Fruit fly (Drosophila melanogaster) whole organism, embryonic: ENCODE measurements around the gene CG13086.
A peak's percentile ranks its signal among the peaks of the same experiment; 100 is the strongest.

Experiments used
- Adf1 ChIP-seq: fragments of 200-800 bp; sonication (Bioruptor generic); IDR thresholded peaks from 2 replicates; pipeline ENCODE4 v1.3.6; 2022; ENCODE audit warnings: missing biosample characterization, missing genetic modification characterization
- Atf-2 ChIP-seq: fragments of 200-800 bp; sonication (Bioruptor generic); optimal IDR thresholded peaks from 2 replicates; lab custom pipeline; 2016; ENCODE audit warnings: missing biosample characterization, missing genetic modification characterization
- CG10274 ChIP-seq: fragments of 200-800 bp; sonication (Bioruptor generic); optimal IDR thresholded peaks from 3 replicates; lab custom pipeline; 2017; ENCODE audit warnings: missing biosample characterization, mild to moderate bottlenecking, missing genetic modification characterization
- CG10321 ChIP-seq: fragments of 200-800 bp; sonication (Bioruptor generic); IDR thresholded peaks from 2 replicates; pipeline ENCODE4 v1.3.6; 2022; ENCODE audit warnings: missing biosample characterization, missing genetic modification characterization
- CG10543 ChIP-seq: fragments of 200-800 bp; sonication (Bioruptor generic); optimal IDR thresholded peaks from 3 replicates; lab custom pipeline; 2017; ENCODE audit warnings: missing biosample characterization, mild to moderate bottlenecking, missing genetic modification characterization, moderate library complexity
- CG12391 ChIP-seq: fragments of 200-800 bp; sonication (Bioruptor generic); optimal IDR thresholded peaks from 3 replicates; lab custom pipeline; 2018; ENCODE audit warnings: missing biosample characterization, mild to moderate bottlenecking, missing genetic modification characterization, moderate library complexity
- CG13123 ChIP-seq: fragments of 200-800 bp; sonication (Bioruptor generic); optimal IDR thresholded peaks from 2 replicates; lab custom pipeline; 2016; ENCODE audit warnings: missing biosample characterization, missing genetic modification characterization
- CG14441 ChIP-seq: fragments of 200-800 bp; sonication (Bioruptor generic); IDR thresholded peaks from 2 replicates; pipeline ENCODE4 v1.3.6; 2022; ENCODE audit warnings: missing biosample characterization, missing genetic modification characterization
- CG16779 ChIP-seq: fragments of 200-800 bp; sonication (Bioruptor generic); IDR thresholded peaks from 2 replicates; pipeline ENCODE4 v1.3.6; 2022; ENCODE audit warnings: missing biosample characterization, missing genetic modification characterization
- CG17385 ChIP-seq: fragments of 200-800 bp; sonication (Bioruptor generic); optimal IDR thresholded peaks from 3 replicates; lab custom pipeline; 2018; ENCODE audit warnings: missing biosample characterization, mild to moderate bottlenecking, missing genetic modification characterization
- CG2199 ChIP-seq: fragments of 200-800 bp; sonication (Bioruptor generic); IDR thresholded peaks from 3 replicates; pipeline ENCODE4 v1.3.6; 2022; ENCODE audit warnings: missing biosample characterization, missing genetic modification characterization
- CG2678 ChIP-seq: fragments of 200-800 bp; sonication (Bioruptor generic); optimal IDR thresholded peaks from 3 replicates; lab custom pipeline; 2019; ENCODE audit warnings: missing biosample characterization, mild to moderate bottlenecking, missing genetic modification characterization, moderate library complexity
- CG31441 ChIP-seq: fragments of 200-800 bp; sonication (Bioruptor generic); IDR thresholded peaks from 2 replicates; pipeline ENCODE4 v1.3.6; 2022; ENCODE audit warnings: missing biosample characterization, missing genetic modification characterization
- CG4404 ChIP-seq: fragments of 200-800 bp; sonication (Bioruptor generic); IDR thresholded peaks from 2 replicates; pipeline ENCODE4 v1.3.6; 2022; ENCODE audit warnings: missing biosample characterization, missing genetic modification characterization
- CG5180 ChIP-seq: fragments of 200-800 bp; sonication (Bioruptor generic); optimal IDR thresholded peaks from 3 replicates; lab custom pipeline; 2017; ENCODE audit warnings: missing biosample characterization, missing genetic modification characterization, mild to moderate bottlenecking, moderate library complexity, missing genetic modification reagents
- CG6683 ChIP-seq: fragments of 200-800 bp; sonication (Bioruptor generic); optimal IDR thresholded peaks from 2 replicates; lab custom pipeline; 2017; ENCODE audit warnings: missing biosample characterization, mild to moderate bottlenecking, missing genetic modification characterization, missing genetic modification reagents
- CG7839 ChIP-seq: fragments of 200-800 bp; sonication (Bioruptor generic); optimal IDR thresholded peaks from 3 replicates; lab custom pipeline; 2018; ENCODE audit warnings: missing biosample characterization, mild to moderate bottlenecking, missing genetic modification characterization, moderate library complexity
- CG8281 ChIP-seq: fragments of 200-800 bp; sonication (Bioruptor generic); optimal IDR thresholded peaks from 2 replicates; lab custom pipeline; 2018; ENCODE audit warnings: missing biosample characterization, mild to moderate bottlenecking, missing genetic modification characterization, moderate library complexity
- CG8290 ChIP-seq, 3 experiments: fragments of 200-800 bp; sonication (Bioruptor generic); optimal IDR thresholded peaks; 2 replicates each; lab custom pipeline; 2016 to 2019; ENCODE audit warnings: missing biosample characterization in 3 of 3, missing genetic modification characterization in 3 of 3, mild to moderate bottlenecking in 2 of 3, moderate library complexity in 1 of 3
- CG8765 ChIP-seq: fragments of 200-800 bp; sonication (Bioruptor generic); IDR thresholded peaks from 2 replicates; pipeline ENCODE4 v1.3.6; 2022; ENCODE audit warnings: missing biosample characterization, missing genetic modification characterization
- CG9437 ChIP-seq: fragments of 200-800 bp; sonication (Bioruptor generic); optimal IDR thresholded peaks from 2 replicates; lab custom pipeline; 2018; ENCODE audit warnings: missing biosample characterization, mild to moderate bottlenecking, missing genetic modification characterization
- CG9609 ChIP-seq: fragments of 200-800 bp; sonication (Bioruptor generic); optimal IDR thresholded peaks from 3 replicates; lab custom pipeline; 2016; ENCODE audit warnings: missing biosample characterization, missing genetic modification characterization
- Drgx ChIP-seq: fragments of 200-800 bp; sonication (Bioruptor generic); IDR thresholded peaks from 2 replicates; pipeline ENCODE4 v1.3.6; 2022; ENCODE audit warnings: missing biosample characterization, missing genetic modification characterization
- E2f2 ChIP-seq: fragments of 200-800 bp; sonication (Bioruptor generic); IDR thresholded peaks from 2 replicates; pipeline ENCODE4 v1.3.6; 2022; ENCODE audit warnings: missing biosample characterization, missing genetic modification characterization
- MESR4 ChIP-seq: fragments of 200-800 bp; sonication (Bioruptor generic); optimal IDR thresholded peaks from 2 replicates; lab custom pipeline; 2018; ENCODE audit warnings: missing biosample characterization, mild to moderate bottlenecking, missing genetic modification characterization, moderate library complexity
- Nf-YB ChIP-seq: fragments of 200-800 bp; sonication (Bioruptor generic); optimal IDR thresholded peaks from 3 replicates; lab custom pipeline; 2019; ENCODE audit warnings: missing biosample characterization, mild to moderate bottlenecking, missing genetic modification characterization, moderate library complexity
- Oli ChIP-seq: fragments of 200-800 bp; sonication (Bioruptor generic); optimal IDR thresholded peaks from 2 replicates; lab custom pipeline; 2018; ENCODE audit warnings: missing biosample characterization, mild to moderate bottlenecking, missing genetic modification characterization, moderate library complexity
- Ptx1 ChIP-seq: fragments of 200-800 bp; sonication (Bioruptor generic); IDR thresholded peaks from 2 replicates; pipeline ENCODE4 v1.3.6; 2022; ENCODE audit warnings: missing biosample characterization, missing genetic modification characterization
- Scr ChIP-seq: fragments of 200-800 bp; sonication (Bioruptor generic); IDR thresholded peaks from 2 replicates; pipeline ENCODE4 v1.3.6; 2022; ENCODE audit warnings: missing biosample characterization, missing genetic modification characterization; ENCODE audit not compliant: partially characterized antibody
- Tbp ChIP-seq: fragments of >200 bp; optimal IDR thresholded peaks from 2 replicates; lab custom pipeline; 2018; ENCODE audit warnings: missing biosample characterization, missing genetic modification characterization
- Xrp1 ChIP-seq: fragments of 200-800 bp; sonication (Bioruptor generic); IDR thresholded peaks from 2 replicates; pipeline ENCODE4 v1.3.6; 2022; ENCODE audit warnings: missing biosample characterization, missing genetic modification characterization
- bcd ChIP-seq: fragments of 200-800 bp; sonication (Bioruptor generic); optimal IDR thresholded peaks from 2 replicates; lab custom pipeline; 2017; ENCODE audit warnings: missing biosample characterization, mild to moderate bottlenecking, missing genetic modification characterization
- cad ChIP-seq: fragments of >200 bp; optimal IDR thresholded peaks from 2 replicates; lab custom pipeline; 2017; ENCODE audit warnings: missing biosample characterization, missing genetic modification characterization
- cg ChIP-seq: fragments of 200-800 bp; sonication (Bioruptor generic); optimal IDR thresholded peaks from 3 replicates; lab custom pipeline; 2019; ENCODE audit warnings: missing biosample characterization, mild to moderate bottlenecking, missing genetic modification characterization, moderate library complexity
- ci ChIP-seq: fragments of 200-800 bp; sonication (Bioruptor generic); IDR thresholded peaks from 3 replicates; pipeline ENCODE4 v1.3.6; 2022; ENCODE audit warnings: missing biosample characterization, missing genetic modification characterization
- crc ChIP-seq: fragments of 200-800 bp; sonication (Bioruptor generic); optimal IDR thresholded peaks from 2 replicates; lab custom pipeline; 2016; ENCODE audit warnings: missing biosample characterization, missing genetic modification characterization
- dpn ChIP-seq, 2 experiments: fragments of 200-800 bp; sonication (Bioruptor generic); optimal IDR thresholded peaks; 3 replicates each; lab custom pipeline; 2016; ENCODE audit warnings: missing biosample characterization in 2 of 2, missing genetic modification characterization in 2 of 2
- dysf ChIP-seq: fragments of 200-800 bp; sonication (Bioruptor generic); IDR thresholded peaks from 3 replicates; pipeline ENCODE4 v1.3.6; 2022; ENCODE audit warnings: missing biosample characterization, missing genetic modification characterization
- exex ChIP-seq: fragments of 200-800 bp; sonication (Bioruptor generic); optimal IDR thresholded peaks from 4 replicates; lab custom pipeline; 2018; ENCODE audit warnings: missing biosample characterization, mild to moderate bottlenecking, missing genetic modification characterization, moderate library complexity
- fd96Cb ChIP-seq: fragments of 200-800 bp; sonication (Bioruptor generic); optimal IDR thresholded peaks from 2 replicates; lab custom pipeline; 2018; ENCODE audit warnings: missing biosample characterization, mild to moderate bottlenecking, missing genetic modification characterization, moderate library complexity
- luna ChIP-seq: fragments of 200-800 bp; sonication (Bioruptor generic); optimal IDR thresholded peaks from 2 replicates; lab custom pipeline; 2016; ENCODE audit warnings: missing biosample characterization, missing genetic modification characterization
- nau ChIP-seq: fragments of 200-800 bp; sonication (Bioruptor generic); optimal IDR thresholded peaks from 3 replicates; lab custom pipeline; 2017; ENCODE audit warnings: missing biosample characterization, mild to moderate bottlenecking, missing genetic modification characterization, missing genetic modification reagents
- pan ChIP-seq, 4 experiments: fragments of >200 bp in 3 of 4; fragments of 200-800 bp in 1 of 4; sonication (Bioruptor generic) in 1 of 4; optimal IDR thresholded peaks in 3 of 4; IDR thresholded peaks in 1 of 4; 2 replicates each; pipeline versions ENCODE4 v1.3.6 to Lab custom; 2017 to 2022; ENCODE audit warnings: missing biosample characterization in 2 of 4, missing genetic modification characterization in 2 of 4, mixed read lengths in 1 of 4
- peb ChIP-seq: fragments of 200-800 bp; sonication (Bioruptor generic); IDR thresholded peaks from 2 replicates; pipeline ENCODE4 v1.3.6; 2022; ENCODE audit warnings: missing biosample characterization, missing genetic modification characterization
- row ChIP-seq: fragments of 200-800 bp; sonication (Bioruptor generic); IDR thresholded peaks from 3 replicates; pipeline ENCODE4 v1.3.6; 2022; ENCODE audit warnings: missing biosample characterization, missing genetic modification characterization
- run ChIP-seq: fragments of 200-800 bp; sonication (Bioruptor generic); optimal IDR thresholded peaks from 3 replicates; lab custom pipeline; 2018; ENCODE audit warnings: missing biosample characterization, mild to moderate bottlenecking, missing genetic modification characterization
- tx ChIP-seq: fragments of 200-800 bp; sonication (Bioruptor generic); optimal IDR thresholded peaks from 2 replicates; lab custom pipeline; 2016; ENCODE audit warnings: missing biosample characterization, missing genetic modification characterization
- usp ChIP-seq: fragments of >200 bp; optimal IDR thresholded peaks from 2 replicates; lab custom pipeline; 2017; ENCODE audit warnings: missing biosample characterization, missing genetic modification characterization
- zfh2 ChIP-seq: fragments of 200-800 bp; sonication (Bioruptor generic); optimal IDR thresholded peaks from 2 replicates; lab custom pipeline; 2016; ENCODE audit warnings: missing biosample characterization, missing genetic modification characterization

The CG13086 gene

dm6 chr2L:19324737-19325136, 39.4 kb upstream of the CG13086 start (continued):
- TF ChIP-seq CG2199 (GFP tag; lab: Robert Waterston, UW) (peak; percentile 73; the same call in 1 of the 3 replicates), dpn (GFP tag; optimal IDR thresholded peaks at IDR 0.05; lab: Kevin White, UChicago) (no peak), CG8281 (no peak), cad (GFP tag; lab: Kevin White, UChicago) (peak; percentile 63), CG10274 (GFP tag; lab: Kevin White, UChicago) (no peak), cg (GFP tag; lab: Kevin White, UChicago) (peak; percentile 35)

dm6 chr2L:19325420-19325819, 38.8 kb upstream of the CG13086 start:
- TF ChIP-seq CG31441 (GFP tag; lab: Robert Waterston, UW) (0 out of 2 replicates have a peak, but pooled peaks have one; percentile 23), usp (GFP tag; lab: Kevin White, UChicago) (no peak), CG16779 (GFP tag; lab: Robert Waterston, UW) (no peak), CG7839 (tag; lab: Kevin White, UChicago) (peak; percentile 21), nau (GFP tag; lab: Kevin White, UChicago) (no peak), luna (GFP tag; lab: Kevin White, UChicago) (no peak), bcd (GFP tag; lab: Kevin White, UChicago) (no peak), CG12391 (peak; percentile 18), CG8765 (GFP tag; lab: Robert Waterston, UW) (no peak), crc (no peak), CG2678 (tag; lab: Kevin White, UChicago) (peak; percentile 12), CG17385 (GFP tag; lab: Kevin White, UChicago) (no peak), Xrp1 (peak; percentile 47; the same call in 1 of the 2 replicates), E2f2 (GFP tag; lab: Robert Waterston, UW) (no peak), CG8290 (GFP tag; optimal IDR thresholded peaks at IDR 0.05; lab: Kevin White, UChicago) (no peak), CG8290 (tag; optimal IDR thresholded peaks at IDR 0.05; lab: Kevin White, UChicago) (no peak), pan (optimal IDR thresholded peaks at IDR 0.05; lab: Kevin White, UChicago) (no peak), pan (GFP tag; optimal IDR thresholded peaks at IDR 0.05 in 1 of 2, IDR thresholded peaks at IDR 0.05 in 1 of 2) (peak in 1 of 2 experiments; percentile 39), Nf-YB (GFP tag; lab: Kevin White, UChicago) (no peak), zfh2 (no peak), MESR4 (GFP tag; lab: Kevin White, UChicago) (no peak), CG4404 (no peak), CG9437 (GFP tag; lab: Kevin White, UChicago) (no peak), ci (GFP tag; lab: Robert Waterston, UW) (0 out of 3 replicates have a peak, but pooled peaks have one; percentile 57), CG13123 (GFP tag; lab: Kevin White, UChicago) (no peak), run (tag; lab: Kevin White, UChicago) (no peak), exex (tag; lab: Kevin White, UChicago) (no peak), row (GFP tag; lab: Robert Waterston, UW) (peak; percentile 24; the same call in 2 of the 3 replicates), CG10321 (GFP tag; lab: Robert Waterston, UW) (no peak), CG10543 (no peak), Adf1 (GFP tag; lab: Robert Waterston, UW) (no peak), Oli (tag; lab: Kevin White, UChicago) (peak; percentile 41), CG5180 (no peak), fd96Cb (tag; lab: Kevin White, UChicago) (peak; percentile 1), Tbp (no peak), dysf (GFP tag; lab: Robert Waterston, UW) (no peak; the same call in 2 of the 3 replicates), Atf-2 (no peak), Scr (GFP tag; lab: Robert Waterston, UW) (no peak), CG9609 (GFP tag; lab: Kevin White, UChicago) (no peak), Ptx1 (GFP tag; lab: Robert Waterston, UW) (peak; percentile 38; the same call in 1 of the 2 replicates), CG6683 (GFP tag; lab: Kevin White, UChicago) (no peak), tx (GFP tag; lab: Kevin White, UChicago) (no peak), Drgx (GFP tag; lab: Robert Waterston, UW) (peak; percentile 62), peb (GFP tag; lab: Robert Waterston, UW) (no peak), CG14441 (GFP tag; lab: Robert Waterston, UW) (no peak)
